Worm (Caenorhabditis elegans) whole organism, L4 larva: Measurements from ENCODE around the gene cosa-1.
A peak's percentile ranks its signal among the peaks of the same experiment; 100 is the strongest.

Experiments
- F10B5.3 ChIP-seq: sonication (generic microtip); optimal IDR thresholded peaks from 2 replicates; lab custom pipeline; 2016; ENCODE audit warnings: mild to moderate bottlenecking, missing genetic modification characterization, missing compliant biosample characterization
- T20F7.1 ChIP-seq: fragments of 200-800 bp; sonication (Bioruptor generic); optimal IDR thresholded peaks from 2 replicates; lab custom pipeline; 2018; ENCODE audit warnings: mild to moderate bottlenecking, missing genetic modification characterization, missing compliant biosample characterization
- aly-2 ChIP-seq: sonication (generic microtip); optimal IDR thresholded peaks from 2 replicates; lab custom pipeline; 2018; ENCODE audit warnings: missing biosample characterization, missing genetic modification characterization
- arid-1 ChIP-seq: fragments of 200-800 bp; sonication (Bioruptor generic); conservative IDR thresholded peaks from 2 replicates; pipeline ENCODE4 v1.3.6; 2022; ENCODE audit warnings: missing genetic modification reagents, missing genetic modification characterization, missing compliant biosample characterization
- ceh-20 ChIP-seq: fragments of 200-800 bp; sonication (Bioruptor generic); IDR thresholded peaks from 2 replicates; pipeline ENCODE4 v1.3.6; 2022; ENCODE audit warnings: missing genetic modification reagents, missing genetic modification characterization, missing compliant biosample characterization
- ceh-28 ChIP-seq: fragments of 150-350 bp; optimal IDR thresholded peaks from 2 replicates; lab custom pipeline; 2014; ENCODE audit warnings: missing biosample characterization, missing genetic modification reagents, missing genetic modification characterization
- ceh-44 ChIP-seq: fragments of 200-800 bp; sonication (Bioruptor generic); IDR thresholded peaks from 2 replicates; pipeline ENCODE4 v1.3.6; 2022; ENCODE audit warnings: missing genetic modification reagents, missing genetic modification characterization, missing compliant biosample characterization
- ceh-82 ChIP-seq: sonication (generic microtip); optimal IDR thresholded peaks from 2 replicates; lab custom pipeline; 2017; ENCODE audit warnings: missing biosample characterization, missing genetic modification characterization
- daf-16 ChIP-seq, 3 experiments: sonication (generic microtip); optimal IDR thresholded peaks; 2 replicates each; lab custom pipeline; 2016 to 2017; ENCODE audit warnings: missing genetic modification characterization in 3 of 3, missing genetic modification reagents in 3 of 3, mild to moderate bottlenecking in 2 of 3, missing compliant biosample characterization in 2 of 3, missing biosample characterization in 1 of 3, moderate library complexity in 1 of 3
- daf-19 ChIP-seq: fragments of 200-800 bp; sonication (Bioruptor generic); conservative IDR thresholded peaks from 2 replicates; pipeline ENCODE4 v1.3.6; 2022; ENCODE audit warnings: missing genetic modification characterization, missing compliant biosample characterization
- dmd-8 ChIP-seq: fragments of 200-800 bp; sonication (Bioruptor generic); IDR thresholded peaks from 2 replicates; pipeline ENCODE4 v1.3.6; 2022; ENCODE audit warnings: missing genetic modification characterization, missing compliant biosample characterization
- dpl-1 ChIP-seq: fragments of 150-350 bp; optimal IDR thresholded peaks from 2 replicates; lab custom pipeline; 2014; ENCODE audit warnings: missing biosample characterization, missing genetic modification reagents, missing genetic modification characterization
- egl-27 ChIP-seq: sonication (generic microtip); optimal IDR thresholded peaks from 3 replicates; lab custom pipeline; 2017; ENCODE audit warnings: missing biosample characterization, missing genetic modification reagents, missing genetic modification characterization
- fos-1 ChIP-seq: fragments of 150-350 bp; optimal IDR thresholded peaks from 2 replicates; lab custom pipeline; 2014; ENCODE audit warnings: missing biosample characterization, missing genetic modification characterization
- hmg-1.1 ChIP-seq: fragments of 200-800 bp; sonication (Bioruptor generic); IDR thresholded peaks from 2 replicates; pipeline ENCODE4 v1.3.6; 2022; ENCODE audit warnings: missing genetic modification reagents, missing genetic modification characterization, missing compliant biosample characterization
- lim-7 ChIP-seq: fragments of 200-800 bp; sonication (Bioruptor generic); IDR thresholded peaks from 2 replicates; pipeline ENCODE4 v1.3.6; 2022; ENCODE audit warnings: missing genetic modification characterization, missing compliant biosample characterization
- lin-29 ChIP-seq: fragments of 200-800 bp; sonication (Bioruptor generic); IDR thresholded peaks from 2 replicates; pipeline ENCODE4 v1.3.6; 2022; ENCODE audit warnings: missing genetic modification reagents, missing genetic modification characterization, missing compliant biosample characterization
- mdl-1 ChIP-seq, 2 experiments: fragments of 150-350 bp in 1 of 2; sonication (generic microtip) in 1 of 2; optimal IDR thresholded peaks; 2 replicates each; lab custom pipeline; 2014 to 2017; ENCODE audit warnings: missing biosample characterization in 2 of 2, missing genetic modification characterization in 2 of 2
- mep-1 ChIP-seq: fragments of 150-350 bp; sonication (generic microtip); optimal IDR thresholded peaks from 3 replicates; lab custom pipeline; 2014; ENCODE audit warnings: missing biosample characterization, missing genetic modification characterization
- mxl-2 ChIP-seq: fragments of 200-800 bp; sonication (Bioruptor generic); conservative IDR thresholded peaks from 2 replicates; pipeline ENCODE4 v1.3.6; 2022; ENCODE audit warnings: missing genetic modification reagents, missing genetic modification characterization, missing compliant biosample characterization
- nhr-11 ChIP-seq: fragments of 150-350 bp; optimal IDR thresholded peaks from 2 replicates; lab custom pipeline; 2014; ENCODE audit warnings: missing biosample characterization, missing genetic modification characterization
- nhr-237 ChIP-seq: sonication (generic microtip); optimal IDR thresholded peaks from 2 replicates; lab custom pipeline; 2017; ENCODE audit warnings: missing biosample characterization, missing genetic modification characterization
- nhr-28 ChIP-seq: fragments of 150-350 bp; optimal IDR thresholded peaks from 2 replicates; lab custom pipeline; 2014; ENCODE audit warnings: missing biosample characterization, missing genetic modification characterization
- nhr-42 ChIP-seq: fragments of 200-800 bp; sonication (Bioruptor generic); IDR thresholded peaks from 2 replicates; pipeline ENCODE4 v1.3.6; 2022; ENCODE audit warnings: missing genetic modification characterization, missing compliant biosample characterization
- nhr-48 ChIP-seq: sonication (generic microtip); optimal IDR thresholded peaks from 2 replicates; lab custom pipeline; 2016; ENCODE audit warnings: mild to moderate bottlenecking, missing genetic modification characterization, missing compliant biosample characterization
- nhr-76 ChIP-seq: fragments of 150-350 bp; optimal IDR thresholded peaks from 2 replicates; lab custom pipeline; 2014; ENCODE audit warnings: missing biosample characterization, missing genetic modification characterization
- set-16 ChIP-seq: fragments of 200-800 bp; sonication (Bioruptor generic); IDR thresholded peaks from 2 replicates; pipeline ENCODE4 v1.3.6; 2022; ENCODE audit warnings: missing genetic modification reagents, missing genetic modification characterization, missing compliant biosample characterization
- snpc-4 ChIP-seq: fragments of 150-350 bp; optimal IDR thresholded peaks from 2 replicates; lab custom pipeline; 2014; ENCODE audit warnings: missing biosample characterization, missing genetic modification characterization
- spr-1 ChIP-seq: sonication (generic microtip); optimal IDR thresholded peaks from 2 replicates; lab custom pipeline; 2016; ENCODE audit warnings: mild to moderate bottlenecking, missing genetic modification characterization, missing compliant biosample characterization
- spr-3 ChIP-seq: fragments of 200-800 bp; sonication (Bioruptor generic); optimal IDR thresholded peaks from 2 replicates; lab custom pipeline; 2018; ENCODE audit warnings: mild to moderate bottlenecking, missing genetic modification characterization, missing compliant biosample characterization
- tag-97 ChIP-seq: fragments of 200-800 bp; sonication (Bioruptor generic); IDR thresholded peaks from 2 replicates; pipeline ENCODE4 v1.3.6; 2022; ENCODE audit warnings: missing genetic modification characterization, missing compliant biosample characterization
- unc-62 ChIP-seq, 3 experiments: fragments of 150-350 bp in 1 of 3; sonication (generic microtip); optimal IDR thresholded peaks in 2 of 3; peaks in 1 of 3; 1 replicate in 1 of 3; 2 replicates in 2 of 3; lab custom pipeline; 2014 to 2017; ENCODE audit warnings: missing biosample characterization in 3 of 3, missing genetic modification characterization in 3 of 3, missing genetic modification reagents in 3 of 3, missing genotype in 1 of 3

The cosa-1 gene

ce11 chrIII:2780793-2781192 is 54.9 kb downstream of the cosa-1 start, which contains the start of gene Y71H2AM.6 (continued):
- TF ChIP-seq set-16 (GFP tag; lab: Robert Waterston, UW) = no peak
- TF ChIP-seq nhr-42 = no peak
- TF ChIP-seq tag-97 (GFP tag; lab: Robert Waterston, UW) = no peak
- TF ChIP-seq nhr-76 (tag; lab: Kevin White, UChicago) = no peak
- TF ChIP-seq ceh-28 (tag; lab: Kevin White, UChicago) = no peak
- no peak for TF ChIP-seq fos-1 (tag; lab: Kevin White, UChicago)
- TF ChIP-seq daf-16 (GFP tag; optimal IDR thresholded peaks at IDR 0.05; lab: Kevin White, UChicago) = no peak
- peak; percentile 13 for TF ChIP-seq daf-16 (tag; optimal IDR thresholded peaks at IDR 0.05; lab: Kevin White, UChicago)
- TF ChIP-seq nhr-28 (tag; lab: Kevin White, UChicago) = no peak
- TF ChIP-seq lin-29 (GFP tag; lab: Robert Waterston, UW) = no peak
- no peak for TF ChIP-seq daf-19 (GFP tag; lab: Robert Waterston, UW)
- TF ChIP-seq mdl-1 (tag; optimal IDR thresholded peaks at IDR 0.05; lab: Kevin White, UChicago) = no peak
- no peak for TF ChIP-seq ceh-44 (GFP tag; lab: Robert Waterston, UW)
- no peak for TF ChIP-seq nhr-237 (tag; lab: Kevin White, UChicago)
- TF ChIP-seq ceh-82 (tag; lab: Kevin White, UChicago) = no peak
- TF ChIP-seq lim-7 (GFP tag; lab: Robert Waterston, UW) = no peak
- TF ChIP-seq mxl-2 = no peak
- TF ChIP-seq spr-1 = no peak
- TF ChIP-seq nhr-11 (tag; lab: Kevin White, UChicago) = no peak
- no peak for TF ChIP-seq ceh-20 (GFP tag; lab: Robert Waterston, UW)
- no peak for TF ChIP-seq spr-3 (GFP tag; lab: Kevin White, UChicago)
- no peak for TF ChIP-seq dmd-8 (GFP tag; lab: Robert Waterston, UW)
- TF ChIP-seq nhr-48 (tag; lab: Kevin White, UChicago) = no peak
- peak; percentile 76 for TF ChIP-seq dpl-1 (GFP tag; lab: Kevin White, UChicago)
- no peak for TF ChIP-seq F10B5.3 (tag; lab: Kevin White, UChicago)
- no peak for TF ChIP-seq T20F7.1 (GFP tag; lab: Kevin White, UChicago)
- TF ChIP-seq arid-1 (GFP tag; lab: Robert Waterston, UW) = no peak
- TF ChIP-seq hmg-1.1 = 0 out of 2 replicates have a peak, but pooled peaks have one; percentile 27
- no peak for TF ChIP-seq unc-62 (GFP tag; optimal IDR thresholded peaks at IDR 0.05 in 1 of 2; lab: Kevin White, UChicago)
- TF ChIP-seq unc-62 (tag; optimal IDR thresholded peaks at IDR 0.05; lab: Kevin White, UChicago) = no peak
- TF ChIP-seq mep-1 (tag; lab: Kevin White, UChicago) = peak; percentile 28
- no peak for TF ChIP-seq snpc-4 (tag; lab: Kevin White, UChicago)
- no peak for TF ChIP-seq aly-2 (tag; lab: Kevin White, UChicago)
- TF ChIP-seq egl-27 (tag; lab: Kevin White, UChicago) = no peak
- TF ChIP-seq, all 104 proteins: peak for 11
